Worm (Caenorhabditis elegans) whole organism, L1 larva: ENCODE results near the gene nhr-177.

Experiments used
- C34B4.2 ChIP-seq: sonication (generic microtip); optimal IDR thresholded peaks from 2 replicates; lab custom pipeline; 2017; ENCODE audit warnings: mild to moderate bottlenecking, missing genetic modification characterization, missing compliant biosample characterization
- Y116A8C.19 ChIP-seq: sonication (generic microtip); optimal IDR thresholded peaks from 2 replicates; lab custom pipeline; 2016; ENCODE audit warnings: missing compliant biosample characterization, missing genetic modification characterization, borderline replicate concordance
- ces-1 ChIP-seq: fragments of 150-350 bp; optimal IDR thresholded peaks from 2 replicates; lab custom pipeline; 2014; ENCODE audit warnings: missing biosample characterization, missing genetic modification reagents, missing genetic modification characterization
- fkh-8 ChIP-seq: sonication (generic microtip); optimal IDR thresholded peaks from 2 replicates; lab custom pipeline; 2016; ENCODE audit warnings: mild to moderate bottlenecking, missing genetic modification characterization, missing compliant biosample characterization
- mab-9 ChIP-seq: fragments of 200-800 bp; sonication (Bioruptor generic); IDR thresholded peaks from 2 replicates; pipeline ENCODE4 v1.3.6; 2022; ENCODE audit warnings: missing genetic modification reagents, missing genetic modification characterization, missing compliant biosample characterization
- mdl-1 ChIP-seq, 2 experiments: fragments of 150-350 bp; optimal IDR thresholded peaks; 2 replicates each; lab custom pipeline; 2014 to 2017; ENCODE audit warnings: missing biosample characterization in 2 of 2, missing genetic modification characterization in 2 of 2, inconsistent platforms in 1 of 2
- mef-2 ChIP-seq: fragments of 150-350 bp; optimal IDR thresholded peaks from 2 replicates; lab custom pipeline; 2014; ENCODE audit warnings: missing biosample characterization, missing genetic modification characterization
- nhr-12 ChIP-seq: sonication (generic microtip); optimal IDR thresholded peaks from 2 replicates; lab custom pipeline; 2017; ENCODE audit warnings: missing biosample characterization, missing genetic modification characterization
- nhr-20 ChIP-seq: sonication (generic microtip); optimal IDR thresholded peaks from 2 replicates; lab custom pipeline; 2016; ENCODE audit warnings: mild to moderate bottlenecking, missing genetic modification characterization, missing compliant biosample characterization
- nhr-84 ChIP-seq: sonication (generic microtip); optimal IDR thresholded peaks from 2 replicates; lab custom pipeline; 2017; ENCODE audit warnings: missing biosample characterization, missing genetic modification characterization
- nhr-85 ChIP-seq: sonication (generic microtip); peaks from one replicate; lab custom pipeline; 2016; ENCODE audit warnings: missing genetic modification characterization, inconsistent platforms, missing compliant biosample characterization
- pag-3 ChIP-seq: sonication (generic microtip); optimal IDR thresholded peaks from 2 replicates; lab custom pipeline; 2017; ENCODE audit warnings: missing genetic modification characterization, mild to moderate bottlenecking, missing compliant biosample characterization, antibody characterized with exemption, borderline replicate concordance; ENCODE audit not compliant: insufficient read depth
- rnt-1 ChIP-seq: sonication (generic microtip); optimal IDR thresholded peaks from 2 replicates; lab custom pipeline; 2016; ENCODE audit warnings: mild to moderate bottlenecking, missing genetic modification characterization, moderate library complexity, missing compliant biosample characterization
- snu-23 ChIP-seq: sonication (generic microtip); optimal IDR thresholded peaks from 2 replicates; lab custom pipeline; 2016; ENCODE audit warnings: missing genetic modification characterization, missing compliant biosample characterization
- unc-130 ChIP-seq: fragments of 150-350 bp; optimal IDR thresholded peaks from 2 replicates; lab custom pipeline; 2017; ENCODE audit warnings: missing biosample characterization, missing genetic modification characterization, inconsistent platforms
- unc-30 ChIP-seq: sonication (generic microtip); optimal IDR thresholded peaks from 2 replicates; lab custom pipeline; 2017; ENCODE audit warnings: missing biosample characterization, missing genetic modification characterization
- unc-62 ChIP-seq: fragments of 150-350 bp; optimal IDR thresholded peaks from 2 replicates; lab custom pipeline; 2014; ENCODE audit warnings: missing biosample characterization, missing genetic modification reagents, missing genetic modification characterization
- unc-98 ChIP-seq: fragments of 200-800 bp; sonication (Bioruptor generic); IDR thresholded peaks from 2 replicates; pipeline ENCODE4 v1.3.6; 2022; ENCODE audit warnings: missing genetic modification characterization, missing compliant biosample characterization

Gene nhr-177

ce11 chrV:1651045-1651444 is 41.0 kb downstream of the nhr-177 start, which contains the start of gene irld-44:
Gene irld-44, plus strand, starts transcription at chrV:1651345.
- no peak for TF ChIP-seq mdl-1 (tag; optimal IDR thresholded peaks at IDR 0.05; lab: Kevin White, UChicago)
- no peak for TF ChIP-seq ces-1 (GFP tag; lab: Kevin White, UChicago)
- TF ChIP-seq mef-2 (tag; lab: Kevin White, UChicago) = no peak

ce11 chrV:1654845-1655244 is 44.8 kb downstream of the nhr-177 start, which contains the start of gene irld-11:
Gene irld-11, plus strand, starts transcription at chrV:1655145.
- TF ChIP-seq Y116A8C.19 (tag; lab: Kevin White, UChicago) (no peak), unc-62 (GFP tag; lab: Kevin White, UChicago) (no peak), fkh-8 (peak; percentile 82), nhr-12 (tag; lab: Kevin White, UChicago) (no peak), mab-9 (GFP tag; lab: Robert Waterston, UW) (no peak), rnt-1 (tag; lab: Kevin White, UChicago) (no peak), nhr-20 (tag; lab: Kevin White, UChicago) (peak; percentile 32), unc-98 (no peak)

ce11 chrV:1662270-1662669 is 52.2 kb downstream of the nhr-177 start, which contains the start of gene irld-40:
Gene irld-40, plus strand, starts transcription at chrV:1662570.
- TF ChIP-seq nhr-84 (tag; lab: Kevin White, UChicago) = no peak
- TF ChIP-seq snu-23 (GFP tag; lab: Kevin White, UChicago) = no peak
- no peak for TF ChIP-seq C34B4.2 (tag; lab: Kevin White, UChicago)
- TF ChIP-seq nhr-85 = no peak
- TF ChIP-seq unc-30 (tag; lab: Kevin White, UChicago) = no peak
- TF ChIP-seq pag-3 = no peak
- TF ChIP-seq unc-130 (tag; lab: Kevin White, UChicago) = no peak
